Fruit fly (Drosophila melanogaster) whole organism, prepupa: Measurements from ENCODE around the gene CG33299.

Experiments used
- Blimp-1 ChIP-seq: fragments of 200-800 bp; sonication (Bioruptor generic); optimal IDR thresholded peaks from 3 replicates; lab custom pipeline; 2017; ENCODE audit warnings: missing biosample characterization, missing genetic modification characterization, mild to moderate bottlenecking, moderate library complexity, missing genetic modification reagents
- CG31627 ChIP-seq: fragments of 200-800 bp; sonication (Bioruptor generic); optimal IDR thresholded peaks from 3 replicates; lab custom pipeline; 2016; ENCODE audit warnings: missing biosample characterization, missing genetic modification characterization
- Gug ChIP-seq: fragments of 200-800 bp; sonication (Bioruptor generic); IDR thresholded peaks from 2 replicates; pipeline ENCODE4 v1.3.6; 2022; ENCODE audit warnings: missing biosample characterization, missing genetic modification characterization
- Lpt ChIP-seq: fragments of 200-800 bp; sonication (Bioruptor generic); optimal IDR thresholded peaks from 3 replicates; lab custom pipeline; 2016; ENCODE audit warnings: missing biosample characterization, missing genetic modification characterization
- OdsH ChIP-seq: fragments of 200-800 bp; sonication (Bioruptor generic); optimal IDR thresholded peaks from 3 replicates; lab custom pipeline; 2016; ENCODE audit warnings: missing biosample characterization, missing genetic modification characterization
- Smox ChIP-seq: fragments of 200-800 bp; sonication (Bioruptor generic); optimal IDR thresholded peaks from 3 replicates; lab custom pipeline; 2016; ENCODE audit warnings: missing biosample characterization, missing genetic modification characterization
- Sox14 ChIP-seq: fragments of 200-800 bp; sonication (Bioruptor generic); optimal IDR thresholded peaks from 3 replicates; lab custom pipeline; 2016; ENCODE audit warnings: missing biosample characterization, missing genetic modification characterization
- achi ChIP-seq: fragments of 200-800 bp; sonication (Bioruptor generic); optimal IDR thresholded peaks from 3 replicates; lab custom pipeline; 2016; ENCODE audit warnings: missing biosample characterization, missing genetic modification characterization
- cyc ChIP-seq: fragments of 200-800 bp; sonication (Bioruptor generic); optimal IDR thresholded peaks from 3 replicates; lab custom pipeline; 2016; ENCODE audit warnings: missing biosample characterization, missing genetic modification characterization
- dsx ChIP-seq: fragments of 200-800 bp; optimal IDR thresholded peaks from 3 replicates; lab custom pipeline; 2019; ENCODE audit warnings: missing biosample characterization, mild to moderate bottlenecking, missing genetic modification characterization, moderate library complexity; ENCODE audit not compliant: poor library complexity, severe bottlenecking
- lz ChIP-seq: fragments of 200-800 bp; sonication (Bioruptor generic); optimal IDR thresholded peaks from 3 replicates; lab custom pipeline; 2016; ENCODE audit warnings: missing biosample characterization, missing genetic modification characterization
- salr ChIP-seq, 2 experiments: fragments of 200-800 bp; sonication (Bioruptor generic); optimal IDR thresholded peaks; 3 replicates each; lab custom pipeline; 2016 to 2018; ENCODE audit warnings: missing biosample characterization in 2 of 2, missing genetic modification characterization in 2 of 2, mild to moderate bottlenecking in 1 of 2
- vri ChIP-seq: fragments of 200-800 bp; sonication (Bioruptor generic); optimal IDR thresholded peaks from 3 replicates; lab custom pipeline; 2016; ENCODE audit warnings: missing biosample characterization, mild to moderate bottlenecking, missing genetic modification characterization

- TF ChIP-seq Blimp-1 (GFP tag; lab: Kevin White, UChicago) (no peak), achi (GFP tag; lab: Kevin White, UChicago) (no peak), Gug (GFP tag; lab: Robert Waterston, UW) (no peak), dsx (GFP tag; lab: Kevin White, UChicago) (no peak), CG31627 (GFP tag; lab: Kevin White, UChicago) (no peak), cyc (no peak), lz (GFP tag; lab: Kevin White, UChicago) (no peak), Lpt (no peak), vri (no peak), salr (GFP tag; optimal IDR thresholded peaks at IDR 0.05; lab: Kevin White, UChicago) (no peak), Smox (no peak), Sox14 (GFP tag; lab: Kevin White, UChicago) (no peak), OdsH (GFP tag; lab: Kevin White, UChicago) (no peak)
Observed at dm6 chr2L:9670909-9671422, 14.6 kb downstream of the CG33299 start.
